Worm (Caenorhabditis elegans): Measurements from ENCODE around the gene ave-1.

ce11 chrIII:1483407-1483806 lies 12.4 kb downstream of the ave-1 start, which contains the start of gene Y82E9BR.18:
- TF ChIP-seq nhr-76 (tag; optimal IDR thresholded peaks at IDR 0.05), result no peak
- TF ChIP-seq nhr-28 (tag; optimal IDR thresholded peaks at IDR 0.05), result no peak
- no peak for TF ChIP-seq ztf-11 (tag; optimal IDR thresholded peaks at IDR 0.05)
- TF ChIP-seq unc-62 (GFP tag; optimal IDR thresholded peaks at IDR 0.05), result no peak
- no peak for TF ChIP-seq lin-13 (tag; optimal IDR thresholded peaks at IDR 0.05)
- TF ChIP-seq nhr-237 (tag; optimal IDR thresholded peaks at IDR 0.05), result no peak
- no peak for TF ChIP-seq bed-3 (GFP tag; optimal IDR thresholded peaks at IDR 0.05)
- no peak for TF ChIP-seq mab-5 (tag; optimal IDR thresholded peaks at IDR 0.05)
- no peak for TF ChIP-seq snpc-4 (tag; optimal IDR thresholded peaks at IDR 0.05)
- TF ChIP-seq elt-1 (tag; optimal IDR thresholded peaks at IDR 0.05; ENCODE audit: borderline replicate concordance, insufficient read depth), result no peak
- no peak for TF ChIP-seq nhr-12 (tag; optimal IDR thresholded peaks at IDR 0.05)
- TF ChIP-seq pha-4 (tag; optimal IDR thresholded peaks at IDR 0.05), result no peak
- no peak for TF ChIP-seq ceh-39 (tag; optimal IDR thresholded peaks at IDR 0.05)
